Worm (Caenorhabditis elegans): ENCODE results near the gene col-44.
A peak's percentile ranks its signal among the peaks of the same experiment; 100 is the strongest.

DNA sequence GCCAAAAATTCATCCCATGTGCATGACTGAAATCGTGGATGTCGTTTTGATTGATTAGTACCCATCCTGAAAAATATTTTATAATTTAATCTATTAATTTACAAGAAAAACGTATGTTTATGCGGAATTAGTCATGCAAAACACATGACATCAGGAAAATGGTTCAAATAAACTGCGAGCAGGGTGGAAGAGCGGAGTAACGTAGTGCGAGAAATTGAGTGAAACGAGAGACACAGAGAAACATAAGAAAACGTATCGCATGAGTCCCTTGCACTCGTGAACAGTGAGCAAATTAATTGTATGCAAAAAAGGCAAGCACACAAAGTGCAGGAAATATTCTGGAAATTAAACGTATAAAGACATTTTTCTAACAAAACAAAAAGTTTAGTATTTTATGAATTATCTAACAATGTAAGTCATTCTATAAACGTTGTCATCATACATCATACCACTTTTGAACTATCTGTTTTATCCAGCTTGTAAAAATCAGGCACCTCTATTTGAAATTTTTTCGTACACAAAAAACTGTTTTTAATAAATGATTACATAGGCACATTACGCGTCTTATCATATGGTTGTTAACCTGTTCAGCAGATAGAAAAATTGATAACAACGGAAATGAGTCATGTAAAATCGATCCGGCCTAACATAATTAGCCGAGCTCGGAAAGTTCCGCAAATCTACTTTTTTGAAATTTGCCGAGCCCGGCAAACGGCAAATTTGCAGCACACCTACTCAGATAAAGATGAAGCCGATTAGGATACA, 4.9 kb downstream of the col-44 start, which contains the start of gene F54B11.5:
- TF ChIP-seq snpc-4 (tag; optimal IDR thresholded peaks at IDR 0.05) (no peak), sem-4 (tag; optimal IDR thresholded peaks at IDR 0.05) (peak; percentile 19), mab-5 (tag; optimal IDR thresholded peaks at IDR 0.05) (no peak), unc-62 (GFP tag; optimal IDR thresholded peaks at IDR 0.05) (no peak), skn-1 (tag; optimal IDR thresholded peaks at IDR 0.05) (no peak), elt-3 (tag; optimal IDR thresholded peaks at IDR 0.05) (no peak), ama-1 (optimal IDR thresholded peaks at IDR 0.05) (peak; percentile 34), ZK546.5 (tag; optimal IDR thresholded peaks at IDR 0.05) (no peak), R02D3.7 (tag; optimal IDR thresholded peaks at IDR 0.05) (no peak), zag-1 (tag; optimal IDR thresholded peaks at IDR 0.05) (no peak)

All from whole organism, L2 larva.